Worm (Caenorhabditis elegans) whole organism, L4 larva: ENCODE data around the gene H20E11.1.

ENCODE experiments used
- F49E8.2 ChIP-seq: sonication (generic microtip); optimal IDR thresholded peaks from 2 replicates; lab custom pipeline; 2016; ENCODE audit warnings: missing compliant biosample characterization, mild to moderate bottlenecking, missing genetic modification characterization, borderline replicate concordance
- R02D3.7 ChIP-seq: fragments of 150-350 bp; sonication (generic microtip); optimal IDR thresholded peaks from 3 replicates; lab custom pipeline; 2014; ENCODE audit warnings: missing biosample characterization, missing genetic modification characterization
- Y48G9A.11 ChIP-seq: fragments of 200-800 bp; sonication (Bioruptor generic); IDR thresholded peaks from 2 replicates; pipeline ENCODE4 v1.3.6; 2022; ENCODE audit warnings: missing genetic modification reagents, missing genetic modification characterization, missing compliant biosample characterization
- Y5F2A.4 ChIP-seq: fragments of 200-800 bp; sonication (Bioruptor generic); optimal IDR thresholded peaks from 2 replicates; lab custom pipeline; 2018; ENCODE audit warnings: mild to moderate bottlenecking, missing genetic modification characterization, missing compliant biosample characterization
- Y75B8A.6 ChIP-seq: fragments of 200-800 bp; sonication (Bioruptor generic); IDR thresholded peaks from 2 replicates; pipeline ENCODE4 v1.3.6; 2022; ENCODE audit warnings: missing genetic modification reagents, missing genetic modification characterization, missing compliant biosample characterization
- ZK546.5 ChIP-seq, 2 experiments: sonication (generic microtip); optimal IDR thresholded peaks; 2 replicates each; lab custom pipeline; 2017; ENCODE audit warnings: missing biosample characterization in 2 of 2, missing genetic modification characterization in 2 of 2
- aha-1 ChIP-seq: fragments of 150-350 bp; peaks from one replicate; lab custom pipeline; 2014; ENCODE audit warnings: missing biosample characterization, missing genetic modification characterization
- arid-1 ChIP-seq: fragments of 200-800 bp; sonication (Bioruptor generic); conservative IDR thresholded peaks from 2 replicates; pipeline ENCODE4 v1.3.6; 2022; ENCODE audit warnings: missing genetic modification reagents, missing genetic modification characterization, missing compliant biosample characterization
- ceh-20 ChIP-seq: fragments of 200-800 bp; sonication (Bioruptor generic); IDR thresholded peaks from 2 replicates; pipeline ENCODE4 v1.3.6; 2022; ENCODE audit warnings: missing genetic modification reagents, missing genetic modification characterization, missing compliant biosample characterization
- ceh-44 ChIP-seq: fragments of 200-800 bp; sonication (Bioruptor generic); IDR thresholded peaks from 2 replicates; pipeline ENCODE4 v1.3.6; 2022; ENCODE audit warnings: missing genetic modification reagents, missing genetic modification characterization, missing compliant biosample characterization
- ceh-62 ChIP-seq: sonication (generic microtip); optimal IDR thresholded peaks from 2 replicates; lab custom pipeline; 2017; ENCODE audit warnings: missing biosample characterization, missing genetic modification characterization
- ceh-82 ChIP-seq: sonication (generic microtip); optimal IDR thresholded peaks from 2 replicates; lab custom pipeline; 2017; ENCODE audit warnings: missing biosample characterization, missing genetic modification characterization
- ctbp-1 ChIP-seq: fragments of 200-800 bp; sonication (Bioruptor generic); IDR thresholded peaks from 2 replicates; pipeline ENCODE4 v1.3.6; 2022; ENCODE audit warnings: missing genetic modification reagents, missing genetic modification characterization, missing compliant biosample characterization
- daf-16 ChIP-seq, 3 experiments: sonication (generic microtip); optimal IDR thresholded peaks; 2 replicates each; lab custom pipeline; 2016 to 2017; ENCODE audit warnings: missing genetic modification characterization in 3 of 3, missing genetic modification reagents in 3 of 3, mild to moderate bottlenecking in 2 of 3, missing compliant biosample characterization in 2 of 3, missing biosample characterization in 1 of 3, moderate library complexity in 1 of 3
- dmd-6 ChIP-seq: fragments of 200-800 bp; sonication (Bioruptor generic); IDR thresholded peaks from 2 replicates; pipeline ENCODE4 v1.3.6; 2022; ENCODE audit warnings: missing genetic modification reagents, missing genetic modification characterization, missing compliant biosample characterization
- egl-27 ChIP-seq: sonication (generic microtip); optimal IDR thresholded peaks from 3 replicates; lab custom pipeline; 2017; ENCODE audit warnings: missing biosample characterization, missing genetic modification reagents, missing genetic modification characterization
- gei-8 ChIP-seq: fragments of 200-800 bp; sonication (Bioruptor generic); optimal IDR thresholded peaks from 2 replicates; lab custom pipeline; 2018; ENCODE audit warnings: mild to moderate bottlenecking, missing genetic modification characterization, missing compliant biosample characterization
- hif-1 ChIP-seq, 2 experiments: sonication (generic microtip); optimal IDR thresholded peaks; 2 replicates each; lab custom pipeline; 2016 to 2017; ENCODE audit warnings: missing compliant biosample characterization in 2 of 2, missing genetic modification characterization in 2 of 2, missing genetic modification reagents in 2 of 2, missing genotype in 2 of 2, mild to moderate bottlenecking in 1 of 2
- jun-1 ChIP-seq: fragments of 150-350 bp; optimal IDR thresholded peaks from 2 replicates; lab custom pipeline; 2014; ENCODE audit warnings: missing biosample characterization, missing genetic modification reagents, missing genetic modification characterization
- lim-7 ChIP-seq: fragments of 200-800 bp; sonication (Bioruptor generic); IDR thresholded peaks from 2 replicates; pipeline ENCODE4 v1.3.6; 2022; ENCODE audit warnings: missing genetic modification characterization, missing compliant biosample characterization
- lin-13 ChIP-seq: fragments of 150-350 bp; optimal IDR thresholded peaks from 2 replicates; lab custom pipeline; 2014; ENCODE audit warnings: missing biosample characterization, missing genetic modification reagents, missing genetic modification characterization
- lin-15B ChIP-seq: fragments of 150-350 bp; sonication (generic microtip); optimal IDR thresholded peaks from 3 replicates; lab custom pipeline; 2014; ENCODE audit warnings: missing biosample characterization, missing genetic modification characterization
- mxl-3 ChIP-seq: fragments of 200-800 bp; sonication (Bioruptor generic); optimal IDR thresholded peaks from 2 replicates; lab custom pipeline; 2018; ENCODE audit warnings: mild to moderate bottlenecking, missing genetic modification characterization, missing compliant biosample characterization
- nhr-11 ChIP-seq: fragments of 150-350 bp; optimal IDR thresholded peaks from 2 replicates; lab custom pipeline; 2014; ENCODE audit warnings: missing biosample characterization, missing genetic modification characterization
- nhr-111 ChIP-seq: fragments of 200-800 bp; sonication (Bioruptor generic); optimal IDR thresholded peaks from 2 replicates; lab custom pipeline; 2018; ENCODE audit warnings: mild to moderate bottlenecking, missing genetic modification characterization, missing compliant biosample characterization
- nhr-25 ChIP-seq: sonication (generic microtip); optimal IDR thresholded peaks from 2 replicates; lab custom pipeline; 2017; ENCODE audit warnings: missing genetic modification characterization, mild to moderate bottlenecking, missing compliant biosample characterization, antibody characterized with exemption, moderate library complexity, borderline replicate concordance; ENCODE audit not compliant: insufficient read depth
- nhr-28 ChIP-seq: fragments of 150-350 bp; optimal IDR thresholded peaks from 2 replicates; lab custom pipeline; 2014; ENCODE audit warnings: missing biosample characterization, missing genetic modification characterization
- nhr-6 ChIP-seq: fragments of 150-350 bp; optimal IDR thresholded peaks from 2 replicates; lab custom pipeline; 2014; ENCODE audit warnings: missing biosample characterization, missing genetic modification characterization
- nhr-76 ChIP-seq: fragments of 150-350 bp; optimal IDR thresholded peaks from 2 replicates; lab custom pipeline; 2014; ENCODE audit warnings: missing biosample characterization, missing genetic modification characterization
- pqm-1 ChIP-seq: sonication (generic microtip); optimal IDR thresholded peaks from 2 replicates; lab custom pipeline; 2017; ENCODE audit warnings: missing biosample characterization, missing genetic modification characterization
- set-16 ChIP-seq: fragments of 200-800 bp; sonication (Bioruptor generic); IDR thresholded peaks from 2 replicates; pipeline ENCODE4 v1.3.6; 2022; ENCODE audit warnings: missing genetic modification reagents, missing genetic modification characterization, missing compliant biosample characterization
- skn-1 ChIP-seq: fragments of 150-350 bp; optimal IDR thresholded peaks from 2 replicates; lab custom pipeline; 2014; ENCODE audit warnings: missing biosample characterization, missing genetic modification characterization
- snpc-1.2 ChIP-seq: fragments of 200-800 bp; sonication (Bioruptor generic); IDR thresholded peaks from 2 replicates; pipeline ENCODE4 v1.3.6; 2022; ENCODE audit warnings: missing genetic modification reagents, missing genetic modification characterization, missing compliant biosample characterization
- spr-1 ChIP-seq: sonication (generic microtip); optimal IDR thresholded peaks from 2 replicates; lab custom pipeline; 2016; ENCODE audit warnings: mild to moderate bottlenecking, missing genetic modification characterization, missing compliant biosample characterization
- unc-130 ChIP-seq: sonication (generic microtip); optimal IDR thresholded peaks from 2 replicates; lab custom pipeline; 2016; ENCODE audit warnings: missing genetic modification reagents, missing genetic modification characterization, missing compliant biosample characterization
- unc-39 ChIP-seq: sonication (generic microtip); optimal IDR thresholded peaks from 2 replicates; lab custom pipeline; 2017; ENCODE audit warnings: missing biosample characterization, missing genetic modification characterization
- unc-62 ChIP-seq, 3 experiments: fragments of 150-350 bp in 1 of 3; sonication (generic microtip); optimal IDR thresholded peaks in 2 of 3; peaks in 1 of 3; 1 replicate in 1 of 3; 2 replicates in 2 of 3; lab custom pipeline; 2014 to 2017; ENCODE audit warnings: missing biosample characterization in 3 of 3, missing genetic modification characterization in 3 of 3, missing genetic modification reagents in 3 of 3, missing genotype in 1 of 3
- ztf-11 ChIP-seq: fragments of 150-350 bp; optimal IDR thresholded peaks from 2 replicates; lab custom pipeline; 2014; ENCODE audit warnings: missing biosample characterization, missing genetic modification characterization

Gene H20E11.1

ce11 chrIV:6802132-6802531, 27.8 kb upstream of the H20E11.1 start, which contains the start of the genes cest-4 and C17H12.11 (continued):
- TF ChIP-seq nhr-76 (no peak), ztf-11 (tag; lab: Kevin White, UChicago) (no peak), Y48G9A.11 (GFP tag; lab: Robert Waterston, UW) (no peak), lin-15B (tag; lab: Kevin White, UChicago) (no peak), hif-1 (tag; optimal IDR thresholded peaks at IDR 0.05; lab: Kevin White, UChicago) (no peak), ceh-82 (no peak), lin-13 (no peak), nhr-111 (GFP tag; lab: Kevin White, UChicago) (no peak), skn-1 (tag; lab: Kevin White, UChicago) (no peak), set-16 (GFP tag; lab: Robert Waterston, UW) (no peak), unc-62 (GFP tag; optimal IDR thresholded peaks at IDR 0.05 in 1 of 2; lab: Kevin White, UChicago) (no peak), unc-62 (tag; optimal IDR thresholded peaks at IDR 0.05; lab: Kevin White, UChicago) (no peak), jun-1 (tag; lab: Kevin White, UChicago) (no peak), ctbp-1 (GFP tag; lab: Robert Waterston, UW) (no peak), Y5F2A.4 (GFP tag; lab: Kevin White, UChicago) (no peak), pqm-1 (peak; percentile 88), spr-1 (tag; lab: Kevin White, UChicago) (no peak), ceh-20 (GFP tag; lab: Robert Waterston, UW) (peak; percentile 43; the same call in 1 of the 2 replicates), mxl-3 (GFP tag; lab: Kevin White, UChicago) (peak; percentile 24), lim-7 (no peak), gei-8 (GFP tag; lab: Kevin White, UChicago) (no peak), dmd-6 (GFP tag; lab: Robert Waterston, UW) (peak; percentile 91), F49E8.2 (tag; lab: Kevin White, UChicago) (no peak), ceh-62 (tag; lab: Kevin White, UChicago) (no peak), nhr-28 (peak; percentile 98)

ce11 chrIV:6803294-6803693, 26.7 kb upstream of the H20E11.1 start:
- no peak for TF ChIP-seq ceh-44 (GFP tag; lab: Robert Waterston, UW)
- TF ChIP-seq nhr-11 (tag; lab: Kevin White, UChicago): no peak
- no peak for TF ChIP-seq nhr-25 (tag; lab: Kevin White, UChicago)
- no peak for TF ChIP-seq Y48G9A.11 (GFP tag; lab: Robert Waterston, UW)
- TF ChIP-seq nhr-6 (tag; lab: Kevin White, UChicago): no peak
- TF ChIP-seq spr-1 (tag; lab: Kevin White, UChicago): no peak
- no peak for TF ChIP-seq jun-1 (tag; lab: Kevin White, UChicago)
- no peak for TF ChIP-seq Y75B8A.6 (GFP tag; lab: Robert Waterston, UW)
- no peak for TF ChIP-seq egl-27
- TF ChIP-seq dmd-6 (GFP tag; lab: Robert Waterston, UW): no peak
- TF ChIP-seq arid-1 (GFP tag; lab: Robert Waterston, UW): no peak
- TF ChIP-seq unc-39 (tag; lab: Kevin White, UChicago): no peak
- no peak for TF ChIP-seq snpc-1.2 (GFP tag; lab: Robert Waterston, UW)
- no peak for TF ChIP-seq daf-16 (GFP tag; optimal IDR thresholded peaks at IDR 0.05; lab: Kevin White, UChicago)
- no peak for TF ChIP-seq daf-16 (tag; optimal IDR thresholded peaks at IDR 0.05; lab: Kevin White, UChicago)
- no peak for TF ChIP-seq aha-1
- TF ChIP-seq R02D3.7 (tag; lab: Kevin White, UChicago): no peak
- no peak for TF ChIP-seq unc-130 (GFP tag; lab: Kevin White, UChicago)
- no peak for TF ChIP-seq ZK546.5 (tag; optimal IDR thresholded peaks at IDR 0.05; lab: Kevin White, UChicago)
- TF ChIP-seq, all 104 proteins: peak for 0
